Fruit fly (Drosophila melanogaster) whole organism, adult: ENCODE measurements around the gene CG6333.

Experiments
- CG14711 ChIP-seq: fragments of 200-800 bp; sonication (Bioruptor generic); optimal IDR thresholded peaks from 2 replicates; lab custom pipeline; 2018; ENCODE audit warnings: missing biosample characterization, mild to moderate bottlenecking, missing genetic modification characterization, moderate library complexity
- CG1620 ChIP-seq: fragments of 200-800 bp; sonication (Bioruptor generic); optimal IDR thresholded peaks from 2 replicates; lab custom pipeline; 2016; ENCODE audit warnings: missing biosample characterization, missing genetic modification characterization
- Hr96 ChIP-seq: fragments of 200-800 bp; sonication (Bioruptor generic); optimal IDR thresholded peaks from 2 replicates; lab custom pipeline; 2016; ENCODE audit warnings: missing biosample characterization, missing genetic modification characterization
- Mnt ChIP-seq: fragments of 200-800 bp; sonication (Bioruptor generic); optimal IDR thresholded peaks from 2 replicates; lab custom pipeline; 2016; ENCODE audit warnings: missing biosample characterization, mild to moderate bottlenecking, missing genetic modification characterization
- ovo ChIP-seq: fragments of 200-800 bp; sonication (Bioruptor generic); optimal IDR thresholded peaks from 2 replicates; lab custom pipeline; 2016; ENCODE audit warnings: missing biosample characterization, missing genetic modification characterization

DNA sequence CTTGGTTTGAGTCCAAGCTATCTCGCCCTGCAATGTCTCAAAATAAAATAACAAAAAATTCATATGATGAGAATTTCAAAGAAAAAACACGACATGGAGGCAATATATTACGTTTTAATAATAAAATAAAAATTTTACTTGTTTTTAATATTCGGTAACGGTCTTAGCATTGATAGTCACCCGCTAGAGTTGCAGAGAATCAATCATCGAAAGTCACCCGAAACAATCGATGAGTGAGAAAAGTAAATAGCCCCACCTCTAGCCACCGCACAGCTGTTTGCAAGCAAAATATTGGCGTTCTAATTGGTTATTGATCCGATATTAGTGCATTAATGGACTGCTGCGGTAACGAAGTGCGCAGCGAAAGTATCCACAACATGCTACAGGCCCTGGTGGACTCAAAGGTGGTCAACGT lies 10.0 kb downstream of the CG6333 start, which contains the start of gene CG34250:
- TF ChIP-seq Mnt (GFP tag; lab: Kevin White, UChicago) (peak; percentile 51), CG1620 (GFP tag; lab: Kevin White, UChicago) (peak; percentile 33), CG14711 (peak; percentile 67), ovo (GFP tag; lab: Kevin White, UChicago) (peak; percentile 42), Hr96 (GFP tag; lab: Kevin White, UChicago) (no peak)
